Worm (Caenorhabditis elegans) whole organism, young adult: ENCODE measurements around the gene nlp-6.
A peak's percentile ranks its signal among the peaks of the same experiment; 100 is the strongest.

Source experiments
- B0035.1 ChIP-seq: sonication (generic microtip); optimal IDR thresholded peaks from 2 replicates; lab custom pipeline; 2016; ENCODE audit warnings: missing genetic modification characterization, mild to moderate bottlenecking, missing compliant biosample characterization, missing genotype, missing genetic modification reagents
- B0336.3 ChIP-seq: fragments of 200-800 bp; sonication (Bioruptor generic); IDR thresholded peaks from 2 replicates; pipeline ENCODE4 v1.3.6; 2022; ENCODE audit warnings: missing genetic modification characterization, missing compliant biosample characterization
- C06A6.2 ChIP-seq: fragments of 200-800 bp; sonication (Bioruptor generic); conservative IDR thresholded peaks from 2 replicates; pipeline ENCODE4 v1.3.6; 2022; ENCODE audit warnings: missing genetic modification characterization, missing compliant biosample characterization
- C17E4.6 ChIP-seq: fragments of 200-800 bp; sonication (Bioruptor generic); IDR thresholded peaks from 2 replicates; pipeline ENCODE4 v1.3.6; 2022; ENCODE audit warnings: missing genetic modification reagents, missing genetic modification characterization, missing compliant biosample characterization
- F22D6.2 ChIP-seq: sonication (generic microtip); optimal IDR thresholded peaks from 2 replicates; lab custom pipeline; 2016; ENCODE audit warnings: mild to moderate bottlenecking, missing genetic modification characterization, missing compliant biosample characterization
- F23B12.7 ChIP-seq: sonication (generic microtip); optimal IDR thresholded peaks from 2 replicates; lab custom pipeline; 2017; ENCODE audit warnings: missing genetic modification characterization, mild to moderate bottlenecking, missing compliant biosample characterization, antibody characterized with exemption, moderate library complexity; ENCODE audit not compliant: insufficient read depth
- F55B11.4 ChIP-seq: sonication (generic microtip); optimal IDR thresholded peaks from 2 replicates; lab custom pipeline; 2016; ENCODE audit warnings: missing compliant biosample characterization, missing genetic modification characterization, borderline replicate concordance; ENCODE audit not compliant: insufficient read depth
- F57C9.4 ChIP-seq: sonication (generic microtip); optimal IDR thresholded peaks from 2 replicates; lab custom pipeline; 2017; ENCODE audit warnings: mild to moderate bottlenecking, missing genetic modification characterization, missing compliant biosample characterization
- K12H6.12 ChIP-seq: fragments of 200-800 bp; sonication (Bioruptor generic); optimal IDR thresholded peaks from 2 replicates; lab custom pipeline; 2018; ENCODE audit warnings: mild to moderate bottlenecking, missing genetic modification characterization, missing compliant biosample characterization
- Y53F4B.3 ChIP-seq: fragments of 200-800 bp; sonication (Bioruptor generic); IDR thresholded peaks from 2 replicates; pipeline ENCODE4 v1.3.6; 2022; ENCODE audit warnings: missing genetic modification reagents, missing genetic modification characterization, missing compliant biosample characterization
- aptf-3 ChIP-seq: fragments of 200-800 bp; sonication (Bioruptor generic); IDR thresholded peaks from 2 replicates; pipeline ENCODE4 v1.3.6; 2022; ENCODE audit warnings: missing genetic modification characterization, missing compliant biosample characterization
- atf-7 ChIP-seq: sonication (generic microtip); optimal IDR thresholded peaks from 2 replicates; lab custom pipeline; 2017; ENCODE audit warnings: mild to moderate bottlenecking, missing genetic modification characterization, missing compliant biosample characterization
- athp-1 ChIP-seq: sonication (generic microtip); optimal IDR thresholded peaks from 2 replicates; lab custom pipeline; 2017; ENCODE audit warnings: mild to moderate bottlenecking, missing genetic modification characterization, missing compliant biosample characterization
- attf-5 ChIP-seq: fragments of 200-800 bp; sonication (Bioruptor generic); optimal IDR thresholded peaks from 2 replicates; lab custom pipeline; 2018; ENCODE audit warnings: mild to moderate bottlenecking, missing genetic modification characterization, missing compliant biosample characterization
- attf-6 ChIP-seq: fragments of 200-800 bp; sonication (Bioruptor generic); IDR thresholded peaks from 2 replicates; pipeline ENCODE4 v1.3.6; 2022; ENCODE audit warnings: missing genetic modification reagents, missing genetic modification characterization, missing compliant biosample characterization
- ccch-3 ChIP-seq: fragments of 200-800 bp; sonication (Bioruptor generic); optimal IDR thresholded peaks from 2 replicates; lab custom pipeline; 2018; ENCODE audit warnings: mild to moderate bottlenecking, missing genetic modification characterization, missing compliant biosample characterization
- cebp-1 ChIP-seq, 2 experiments: fragments of 200-800 bp in 1 of 2; sonication (Bioruptor generic) in 1 of 2; sonication (generic microtip) in 1 of 2; IDR thresholded peaks in 1 of 2; optimal IDR thresholded peaks in 1 of 2; 2 replicates each; pipeline versions ENCODE4 v1.3.6 to Lab custom; 2017 to 2022; ENCODE audit warnings: missing compliant biosample characterization in 2 of 2, missing genetic modification characterization in 2 of 2, mild to moderate bottlenecking in 1 of 2, missing genetic modification reagents in 1 of 2, moderate library complexity in 1 of 2
- ceh-40 ChIP-seq: fragments of 200-800 bp; sonication (Bioruptor generic); IDR thresholded peaks from 2 replicates; pipeline ENCODE4 v1.3.6; 2022; ENCODE audit warnings: missing genetic modification characterization, missing compliant biosample characterization
- ceh-58 ChIP-seq: fragments of 200-800 bp; sonication (Bioruptor generic); IDR thresholded peaks from 2 replicates; pipeline ENCODE4 v1.3.6; 2022; ENCODE audit warnings: missing genetic modification characterization, missing compliant biosample characterization
- ceh-91 ChIP-seq: fragments of 200-800 bp; sonication (Bioruptor generic); IDR thresholded peaks from 2 replicates; pipeline ENCODE4 v1.3.6; 2022; ENCODE audit warnings: missing genetic modification reagents, missing genetic modification characterization, missing compliant biosample characterization
- dox-1 ChIP-seq: fragments of 200-800 bp; sonication (Bioruptor generic); IDR thresholded peaks from 2 replicates; pipeline ENCODE4 v1.3.6; 2022; ENCODE audit warnings: missing genetic modification reagents, missing genetic modification characterization, missing compliant biosample characterization
- dpff-1 ChIP-seq: sonication (generic microtip); optimal IDR thresholded peaks from 2 replicates; lab custom pipeline; 2017; ENCODE audit warnings: mild to moderate bottlenecking, missing genetic modification characterization, missing compliant biosample characterization
- efl-1 ChIP-seq: fragments of 150-350 bp; optimal IDR thresholded peaks from 2 replicates; lab custom pipeline; 2014; ENCODE audit warnings: missing biosample characterization, missing genetic modification reagents, missing genetic modification characterization
- ekl-4 ChIP-seq: fragments of 200-800 bp; sonication (Bioruptor generic); IDR thresholded peaks from 2 replicates; pipeline ENCODE4 v1.3.6; 2022; ENCODE audit warnings: missing genetic modification reagents, missing genetic modification characterization, missing compliant biosample characterization
- lag-1 ChIP-seq: fragments of 200-800 bp; sonication (Bioruptor generic); IDR thresholded peaks from 2 replicates; pipeline ENCODE4 v1.3.6; 2022; ENCODE audit warnings: missing genetic modification reagents, missing genetic modification characterization, missing compliant biosample characterization
- let-607 ChIP-seq, 2 experiments: fragments of 200-800 bp in 1 of 2; sonication (Bioruptor generic) in 1 of 2; sonication (generic microtip) in 1 of 2; optimal IDR thresholded peaks; 2 replicates each; lab custom pipeline; 2016 to 2018; ENCODE audit warnings: mild to moderate bottlenecking in 2 of 2, missing compliant biosample characterization in 2 of 2, missing genetic modification characterization in 2 of 2, moderate library complexity in 2 of 2, missing genotype in 1 of 2
- lin-40 ChIP-seq: sonication (generic microtip); optimal IDR thresholded peaks from 2 replicates; lab custom pipeline; 2016; ENCODE audit warnings: missing genetic modification characterization, mild to moderate bottlenecking, missing compliant biosample characterization, missing genotype, missing genetic modification reagents
- lsl-1 ChIP-seq: fragments of 200-800 bp; sonication (Bioruptor generic); optimal IDR thresholded peaks from 2 replicates; lab custom pipeline; 2018; ENCODE audit warnings: mild to moderate bottlenecking, missing genetic modification characterization, moderate library complexity, missing compliant biosample characterization
- madf-10 ChIP-seq: sonication (generic microtip); optimal IDR thresholded peaks from 2 replicates; lab custom pipeline; 2016; ENCODE audit warnings: mild to moderate bottlenecking, missing genetic modification characterization, missing compliant biosample characterization
- mel-28 ChIP-seq: sonication (generic microtip); optimal IDR thresholded peaks from 2 replicates; lab custom pipeline; 2016; ENCODE audit warnings: borderline replicate concordance, mild to moderate bottlenecking, missing genetic modification characterization, missing compliant biosample characterization
- nfya-2 ChIP-seq: fragments of 200-800 bp; sonication (Bioruptor generic); IDR thresholded peaks from 2 replicates; pipeline ENCODE4 v1.3.6; 2022; ENCODE audit warnings: missing genetic modification reagents, missing genetic modification characterization, missing compliant biosample characterization
- nhr-27 ChIP-seq: fragments of 200-800 bp; sonication (Bioruptor generic); optimal IDR thresholded peaks from 2 replicates; lab custom pipeline; 2018; ENCODE audit warnings: mild to moderate bottlenecking, missing genetic modification characterization, moderate library complexity, missing compliant biosample characterization
- nhr-80 ChIP-seq: sonication (generic microtip); optimal IDR thresholded peaks from 2 replicates; lab custom pipeline; 2016; ENCODE audit warnings: missing genetic modification characterization, missing compliant biosample characterization
- nhr-90 ChIP-seq: sonication (generic microtip); optimal IDR thresholded peaks from 2 replicates; lab custom pipeline; 2016; ENCODE audit warnings: missing genotype, mild to moderate bottlenecking, missing genetic modification characterization, missing compliant biosample characterization
- pbrm-1 ChIP-seq: fragments of 200-800 bp; sonication (Bioruptor generic); IDR thresholded peaks from 2 replicates; pipeline ENCODE4 v1.3.6; 2022; ENCODE audit warnings: missing genetic modification reagents, missing genetic modification characterization, missing compliant biosample characterization
- sea-2 ChIP-seq: fragments of 200-800 bp; sonication (Bioruptor generic); IDR thresholded peaks from 2 replicates; pipeline ENCODE4 v1.3.6; 2022; ENCODE audit warnings: missing genetic modification characterization, missing compliant biosample characterization
- snpc-1.1 ChIP-seq: sonication (generic microtip); optimal IDR thresholded peaks from 2 replicates; lab custom pipeline; 2017; ENCODE audit warnings: missing genetic modification characterization, mild to moderate bottlenecking, missing compliant biosample characterization, antibody characterized with exemption, moderate library complexity, missing genotype, missing genetic modification reagents; ENCODE audit not compliant: insufficient read depth
- snpc-1.3 ChIP-seq: sonication (generic microtip); optimal IDR thresholded peaks from 2 replicates; lab custom pipeline; 2017; ENCODE audit warnings: missing genetic modification characterization, mild to moderate bottlenecking, missing compliant biosample characterization, antibody characterized with exemption, moderate library complexity, missing genotype, missing genetic modification reagents; ENCODE audit not compliant: insufficient read depth
- snpc-4 ChIP-seq, 5 experiments: fragments of 150-350 bp in 1 of 5; sonication (generic microtip) in 4 of 5; optimal IDR thresholded peaks; 2 replicates each; lab custom pipeline; 2014 to 2018; ENCODE audit warnings: missing genetic modification characterization in 5 of 5, missing biosample characterization in 3 of 5, antibody characterized with exemption in 2 of 5, mild to moderate bottlenecking in 2 of 5, missing compliant biosample characterization in 2 of 5, missing genotype in 2 of 5, moderate library complexity in 2 of 5, missing genetic modification reagents in 1 of 5
- somi-1 ChIP-seq: fragments of 200-800 bp; sonication (Bioruptor generic); optimal IDR thresholded peaks from 2 replicates; lab custom pipeline; 2018; ENCODE audit warnings: mild to moderate bottlenecking, missing genetic modification characterization, missing compliant biosample characterization
- sptf-2 ChIP-seq: fragments of 200-800 bp; sonication (Bioruptor generic); optimal IDR thresholded peaks from 2 replicates; lab custom pipeline; 2018; ENCODE audit warnings: mild to moderate bottlenecking, missing genetic modification characterization, missing compliant biosample characterization
- tbp1 ChIP-seq: fragments of 200-800 bp; sonication (Bioruptor generic); optimal IDR thresholded peaks from 2 replicates; lab custom pipeline; 2018; ENCODE audit warnings: mild to moderate bottlenecking, missing genetic modification characterization, missing compliant biosample characterization
- ztf-22 ChIP-seq: fragments of 200-800 bp; sonication (Bioruptor generic); optimal IDR thresholded peaks from 2 replicates; lab custom pipeline; 2018; ENCODE audit warnings: mild to moderate bottlenecking, missing genetic modification characterization, moderate library complexity, missing compliant biosample characterization
- ztf-26 ChIP-seq: sonication (generic microtip); optimal IDR thresholded peaks from 2 replicates; lab custom pipeline; 2017; ENCODE audit warnings: missing genetic modification characterization, missing compliant biosample characterization
- ztf-6 ChIP-seq: fragments of 200-800 bp; sonication (Bioruptor generic); IDR thresholded peaks from 2 replicates; pipeline ENCODE4 v1.3.6; 2022; ENCODE audit warnings: missing genetic modification reagents, missing genetic modification characterization, missing compliant biosample characterization

nlp-6 gene

DNA sequence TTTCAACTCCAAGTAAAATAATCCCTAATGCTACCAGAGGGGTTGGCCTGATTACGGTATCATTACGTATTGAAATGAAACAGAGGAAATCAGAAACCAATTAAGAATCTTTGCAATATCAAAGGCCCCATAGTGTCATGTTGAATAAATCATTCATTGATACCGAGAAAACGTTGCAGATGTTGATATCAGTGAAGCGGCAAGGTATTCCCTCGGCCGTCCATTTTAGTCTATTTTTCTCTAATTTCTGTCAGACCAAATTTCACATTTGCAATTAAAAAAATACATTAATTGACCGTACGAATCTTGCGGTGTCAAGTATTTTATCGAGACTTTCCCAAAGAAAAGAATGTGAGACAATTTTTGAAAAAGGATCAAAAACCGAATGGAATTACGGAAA is 28.0 kb upstream of the nlp-6 start:
- no peak for TF ChIP-seq ccch-3 (GFP tag; lab: Kevin White, UChicago)
- no peak for TF ChIP-seq ceh-91 (GFP tag; lab: Robert Waterston, UW)
- no peak for TF ChIP-seq somi-1
- no peak for TF ChIP-seq ekl-4
- no peak for TF ChIP-seq snpc-1.3
- TF ChIP-seq lsl-1 (GFP tag; lab: Kevin White, UChicago): no peak
- no peak for TF ChIP-seq snpc-1.1 (tag; lab: Kevin White, UChicago)
- TF ChIP-seq Y53F4B.3: no peak
- no peak for TF ChIP-seq efl-1 (GFP tag; lab: Kevin White, UChicago)
- TF ChIP-seq F55B11.4 (tag; lab: Kevin White, UChicago): no peak
- TF ChIP-seq aptf-3 (GFP tag; lab: Robert Waterston, UW): no peak
- TF ChIP-seq, all 124 proteins: peak for 0

DNA sequence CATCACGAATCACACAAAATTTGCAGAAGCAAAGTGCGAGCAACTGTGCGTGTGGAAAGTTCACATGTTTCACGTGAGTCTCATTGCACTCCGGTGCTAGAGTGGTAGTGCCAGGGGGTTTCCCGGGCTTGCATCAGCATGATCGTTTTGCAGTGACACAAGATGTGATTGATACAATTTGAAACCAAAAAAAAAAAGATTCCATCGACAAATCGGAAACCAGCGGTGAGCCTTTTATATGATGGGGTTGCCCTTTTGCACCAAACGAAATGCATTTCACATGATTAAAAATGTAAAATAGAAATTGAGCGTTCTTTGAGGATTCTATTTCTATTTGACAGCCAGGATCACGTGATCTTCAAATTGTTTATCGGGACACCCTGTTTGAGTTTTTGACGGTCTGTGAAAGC is 25.9 kb upstream of the nlp-6 start:
- TF ChIP-seq Y53F4B.3 (no peak), cebp-1 (GFP tag; IDR thresholded peaks at IDR 0.05; lab: Robert Waterston, UW) (no peak), cebp-1 (tag; optimal IDR thresholded peaks at IDR 0.05; lab: Kevin White, UChicago) (no peak), sea-2 (GFP tag; lab: Robert Waterston, UW) (no peak), snpc-1.1 (tag; lab: Kevin White, UChicago) (no peak), dpff-1 (tag; lab: Kevin White, UChicago) (no peak), lin-40 (tag; lab: Kevin White, UChicago) (peak; percentile 57), pbrm-1 (GFP tag; lab: Robert Waterston, UW) (0 out of 2 replicates have a peak, but pooled peaks have one; percentile 25), let-607 (tag; optimal IDR thresholded peaks at IDR 0.05; lab: Kevin White, UChicago) (peak; percentile 4 to 38), nhr-80 (tag; lab: Kevin White, UChicago) (peak; percentile 67), mel-28 (tag; lab: Kevin White, UChicago) (no peak), nfya-2 (GFP tag; lab: Robert Waterston, UW) (no peak), ztf-6 (GFP tag; lab: Robert Waterston, UW) (no peak), F23B12.7 (tag; lab: Kevin White, UChicago) (no peak), ztf-22 (GFP tag; lab: Kevin White, UChicago) (peak; percentile 86), C06A6.2 (GFP tag; lab: Robert Waterston, UW) (no peak), F57C9.4 (tag; lab: Kevin White, UChicago) (no peak), F22D6.2 (tag; lab: Kevin White, UChicago) (peak; percentile 17), snpc-4 (GFP tag; optimal IDR thresholded peaks at IDR 0.05; lab: Kevin White, UChicago) (no peak), snpc-4 (tag; optimal IDR thresholded peaks at IDR 0.05; lab: Kevin White, UChicago) (no peak), sptf-2 (GFP tag; lab: Kevin White, UChicago) (no peak), nhr-90 (tag; lab: Kevin White, UChicago) (peak; percentile 26), ztf-26 (tag; lab: Kevin White, UChicago) (peak; percentile 9), athp-1 (tag; lab: Kevin White, UChicago) (no peak), B0336.3 (GFP tag; lab: Robert Waterston, UW) (peak; percentile 52; the same call in 1 of the 2 replicates), efl-1 (GFP tag; lab: Kevin White, UChicago) (no peak), attf-6 (no peak), lag-1 (GFP tag; lab: Robert Waterston, UW) (no peak), somi-1 (peak; percentile 46), tbp1 (GFP tag; lab: Kevin White, UChicago) (peak; percentile 14), dox-1 (GFP tag; lab: Robert Waterston, UW) (0 out of 2 replicates have a peak, but pooled peaks have one; percentile 32), ceh-58 (no peak), atf-7 (tag; lab: Kevin White, UChicago) (peak; percentile 86), attf-5 (GFP tag; lab: Kevin White, UChicago) (peak; percentile 15), madf-10 (peak; percentile 12), B0035.1 (no peak), ceh-40 (GFP tag; lab: Robert Waterston, UW) (no peak), nhr-27 (tag; lab: Kevin White, UChicago) (no peak), K12H6.12 (tag; lab: Kevin White, UChicago) (no peak), C17E4.6 (GFP tag; lab: Robert Waterston, UW) (no peak)
- TF ChIP-seq, all 124 proteins: peak for 15
